Fruit fly (Drosophila melanogaster) whole organism: ENCODE results near the gene CG5381.

Experiments used
- EcR ChIP-seq, 2 experiments: fragments of >200 bp; optimal IDR thresholded peaks; 2 replicates each; lab custom pipeline; 2017; ENCODE audit warnings: missing biosample characterization in 2 of 2, missing genetic modification characterization in 2 of 2, missing genetic modification reagents in 2 of 2
- pan ChIP-seq: fragments of >200 bp; optimal IDR thresholded peaks from 2 replicates; lab custom pipeline; 2017
- psq ChIP-seq: fragments of >200 bp; optimal IDR thresholded peaks from 2 replicates; lab custom pipeline; 2017
- usp ChIP-seq: fragments of >200 bp; optimal IDR thresholded peaks from 2 replicates; lab custom pipeline; 2017; ENCODE audit warnings: missing biosample characterization, missing genetic modification characterization, mixed read lengths

- TF ChIP-seq pan (no peak), psq (lab: Kevin White, UChicago) (no peak), usp (GFP tag; lab: Kevin White, UChicago) (no peak), EcR (GFP tag; optimal IDR thresholded peaks at IDR 0.05; lab: Kevin White, UChicago) (peak in 1 of 2 experiments; percentile 41)
These were observed 1.3 kb downstream of the CG5381 start for dm6 chr2L:10321612-10322011.
